Worm (Caenorhabditis elegans) whole organism, early embryonic: ENCODE results near the gene col-92.

ENCODE experiments used
- aly-1 ChIP-seq: sonication (generic microtip); optimal IDR thresholded peaks from 2 replicates; lab custom pipeline; 2016; ENCODE audit warnings: missing genetic modification characterization, missing compliant biosample characterization
- ama-1 ChIP-seq: fragments of 150-350 bp; optimal IDR thresholded peaks from 2 replicates; lab custom pipeline; 2014
- ceh-13 ChIP-seq: fragments of 200-800 bp; sonication (Bioruptor generic); optimal IDR thresholded peaks from 2 replicates; lab custom pipeline; 2018; ENCODE audit warnings: mild to moderate bottlenecking, missing genetic modification characterization, missing compliant biosample characterization
- ceh-36 ChIP-seq: sonication (generic microtip); optimal IDR thresholded peaks from 2 replicates; lab custom pipeline; 2016; ENCODE audit warnings: missing genetic modification characterization, inconsistent platforms, missing compliant biosample characterization
- flt-1 ChIP-seq: fragments of 200-800 bp; sonication (Bioruptor generic); IDR thresholded peaks from 2 replicates; pipeline ENCODE4 v1.3.6; 2022; ENCODE audit warnings: missing genetic modification characterization, missing compliant biosample characterization
- hmbx-1 ChIP-seq: sonication (generic microtip); optimal IDR thresholded peaks from 2 replicates; lab custom pipeline; 2016; ENCODE audit warnings: mild to moderate bottlenecking, missing genetic modification characterization, missing compliant biosample characterization
- hnd-1 ChIP-seq: sonication (generic microtip); optimal IDR thresholded peaks from 2 replicates; lab custom pipeline; 2016; ENCODE audit warnings: missing genetic modification characterization, missing compliant biosample characterization
- pes-1 ChIP-seq: fragments of 200-800 bp; sonication (Bioruptor generic); IDR thresholded peaks from 2 replicates; pipeline ENCODE4 v1.3.6; 2022; ENCODE audit warnings: missing genetic modification reagents, missing genetic modification characterization, missing compliant biosample characterization
- sea-1 ChIP-seq: fragments of 200-800 bp; sonication (Bioruptor generic); conservative IDR thresholded peaks from 2 replicates; pipeline ENCODE4 v1.3.6; 2022; ENCODE audit warnings: missing genetic modification characterization, missing compliant biosample characterization
- tra-4 ChIP-seq: sonication (generic microtip); optimal IDR thresholded peaks from 2 replicates; lab custom pipeline; 2017; ENCODE audit warnings: missing genetic modification characterization, missing compliant biosample characterization

ce11 chrIII:10983153-10983552, at the start of gene col-92:
- TF ChIP-seq flt-1 (GFP tag; lab: Robert Waterston, UW) (no peak), ama-1 (lab: Kevin White, UChicago) (no peak), pes-1 (no peak), hmbx-1 (no peak), ceh-36 (no peak), sea-1 (no peak), tra-4 (tag; lab: Kevin White, UChicago) (no peak), aly-1 (tag; lab: Kevin White, UChicago) (no peak), ceh-13 (no peak), hnd-1 (tag; lab: Kevin White, UChicago) (no peak)
